Fruit fly (Drosophila melanogaster): ENCODE data around the gene CG5800.

CG5800 gene

dm6 chrX:17679642-17680571, 43.8 kb downstream of the CG5800 start:
- no peak for TF ChIP-seq Mnt (GFP tag; optimal IDR thresholded peaks at IDR 0.05)
- TF ChIP-seq cnc (optimal IDR thresholded peaks at IDR 0.05) = no peak
- TF ChIP-seq Hr96 (GFP tag; optimal IDR thresholded peaks at IDR 0.05) = no peak
- no peak for TF ChIP-seq Crg-1 (GFP tag; optimal IDR thresholded peaks at IDR 0.05)
- no peak for TF ChIP-seq CG11617 (GFP tag; optimal IDR thresholded peaks at IDR 0.05)
- no peak for TF ChIP-seq cic (GFP tag; optimal IDR thresholded peaks at IDR 0.05)
- no peak for TF ChIP-seq ovo (GFP tag; optimal IDR thresholded peaks at IDR 0.05)
- TF ChIP-seq CG5204 (GFP tag; optimal IDR thresholded peaks at IDR 0.05) = no peak
- TF ChIP-seq CG33017 (tag; optimal IDR thresholded peaks at IDR 0.05) = no peak
- TF ChIP-seq CG12768 (GFP tag; optimal IDR thresholded peaks at IDR 0.05) = no peak
- no peak for TF ChIP-seq CG7045 (GFP tag; optimal IDR thresholded peaks at IDR 0.05)

dm6 chrX:17682745-17683505, 46.8 kb downstream of the CG5800 start:
- TF ChIP-seq Crg-1 (GFP tag; optimal IDR thresholded peaks at IDR 0.05) (no peak), Clk (GFP tag; optimal IDR thresholded peaks at IDR 0.05) (no peak), CG33017 (tag; optimal IDR thresholded peaks at IDR 0.05) (no peak), CG14711 (tag; optimal IDR thresholded peaks at IDR 0.05) (peak; percentile 16), kay (GFP tag; ENCODE audit: borderline replicate concordance) (no peak), bab1 (GFP tag; optimal IDR thresholded peaks at IDR 0.05) (peak; percentile 30), CG12768 (GFP tag; optimal IDR thresholded peaks at IDR 0.05) (no peak), tj (GFP tag; optimal IDR thresholded peaks at IDR 0.05) (peak; percentile 23), Hr96 (GFP tag; optimal IDR thresholded peaks at IDR 0.05) (no peak), CG11617 (GFP tag; optimal IDR thresholded peaks at IDR 0.05) (no peak), Mnt (GFP tag; optimal IDR thresholded peaks at IDR 0.05) (no peak), cic (GFP tag; optimal IDR thresholded peaks at IDR 0.05) (no peak), toe (GFP tag; optimal IDR thresholded peaks at IDR 0.05) (no peak), CG1620 (GFP tag; optimal IDR thresholded peaks at IDR 0.05) (no peak), CG7045 (GFP tag; optimal IDR thresholded peaks at IDR 0.05) (no peak), CG5204 (GFP tag; optimal IDR thresholded peaks at IDR 0.05) (peak; percentile 29), ovo (GFP tag; optimal IDR thresholded peaks at IDR 0.05) (peak; percentile 21), pad (GFP tag; optimal IDR thresholded peaks at IDR 0.05) (no peak), cnc (optimal IDR thresholded peaks at IDR 0.05) (no peak), CG7101 (tag; optimal IDR thresholded peaks at IDR 0.05) (no peak)

- TF ChIP-seq cnc (optimal IDR thresholded peaks at IDR 0.05) (no peak), ovo (GFP tag; optimal IDR thresholded peaks at IDR 0.05) (no peak), toe (GFP tag; optimal IDR thresholded peaks at IDR 0.05) (no peak), CG7045 (GFP tag; optimal IDR thresholded peaks at IDR 0.05) (no peak), CG33017 (tag; optimal IDR thresholded peaks at IDR 0.05) (no peak), tj (GFP tag; optimal IDR thresholded peaks at IDR 0.05) (no peak), Crg-1 (GFP tag; optimal IDR thresholded peaks at IDR 0.05) (no peak), kay (GFP tag; ENCODE audit: borderline replicate concordance) (no peak), cic (GFP tag; optimal IDR thresholded peaks at IDR 0.05) (no peak), CG12768 (GFP tag; optimal IDR thresholded peaks at IDR 0.05) (no peak), CG5204 (GFP tag; optimal IDR thresholded peaks at IDR 0.05) (no peak), Mnt (GFP tag; optimal IDR thresholded peaks at IDR 0.05) (no peak), pad (GFP tag; optimal IDR thresholded peaks at IDR 0.05) (no peak), CG7101 (tag; optimal IDR thresholded peaks at IDR 0.05) (no peak), bab1 (GFP tag; optimal IDR thresholded peaks at IDR 0.05) (no peak), Hr96 (GFP tag; optimal IDR thresholded peaks at IDR 0.05) (no peak)
Measured at dm6 chrX:17683506-17683858, 47.4 kb downstream of the CG5800 start.

dm6 chrX:17686179-17686578, 50.1 kb downstream of the CG5800 start:
- no peak for TF ChIP-seq kay (GFP tag; ENCODE audit: borderline replicate concordance)
- no peak for TF ChIP-seq pad (GFP tag; optimal IDR thresholded peaks at IDR 0.05)
- no peak for TF ChIP-seq tj (GFP tag; optimal IDR thresholded peaks at IDR 0.05)
- no peak for TF ChIP-seq Hr96 (GFP tag; optimal IDR thresholded peaks at IDR 0.05)
- no peak for TF ChIP-seq CG1620 (GFP tag; optimal IDR thresholded peaks at IDR 0.05)
- no peak for TF ChIP-seq CG7101 (tag; optimal IDR thresholded peaks at IDR 0.05)
- no peak for TF ChIP-seq ovo (GFP tag; optimal IDR thresholded peaks at IDR 0.05)
- no peak for TF ChIP-seq CG14711 (tag; optimal IDR thresholded peaks at IDR 0.05)
- no peak for TF ChIP-seq cic (GFP tag; optimal IDR thresholded peaks at IDR 0.05)
- no peak for TF ChIP-seq CG12768 (GFP tag; optimal IDR thresholded peaks at IDR 0.05)
- no peak for TF ChIP-seq Clk (GFP tag; optimal IDR thresholded peaks at IDR 0.05)
